Worm (Caenorhabditis elegans) whole organism, L2 larva: ENCODE results near the gene fbxa-36.

Experiments used
- ZK546.5 ChIP-seq: sonication (generic microtip); optimal IDR thresholded peaks from 2 replicates; lab custom pipeline; 2017; ENCODE audit warnings: missing biosample characterization, missing genetic modification characterization
- egl-27 ChIP-seq: sonication (generic microtip); optimal IDR thresholded peaks from 3 replicates; lab custom pipeline; 2017; ENCODE audit warnings: missing biosample characterization, missing genetic modification reagents, missing genetic modification characterization
- nhr-77 ChIP-seq: fragments of 150-350 bp; optimal IDR thresholded peaks from 2 replicates; lab custom pipeline; 2014; ENCODE audit warnings: missing biosample characterization, missing genetic modification characterization
- skn-1 ChIP-seq: sonication (generic microtip); optimal IDR thresholded peaks from 2 replicates; lab custom pipeline; 2017; ENCODE audit warnings: missing biosample characterization, missing genetic modification characterization
- unc-62 ChIP-seq: fragments of 150-350 bp; optimal IDR thresholded peaks from 2 replicates; lab custom pipeline; 2014; ENCODE audit warnings: missing biosample characterization, missing genetic modification reagents, missing genetic modification characterization

ce11 chrIII:1295149-1295716 lies 2.2 kb upstream of the fbxa-36 start, which contains the start of gene fbxa-35:
- no peak for TF ChIP-seq unc-62 (GFP tag; lab: Kevin White, UChicago)
- TF ChIP-seq skn-1, result no peak
- TF ChIP-seq nhr-77, result no peak
- TF ChIP-seq egl-27 (tag; lab: Kevin White, UChicago), result no peak
- TF ChIP-seq ZK546.5 (tag; lab: Kevin White, UChicago), result no peak
